Fruit fly (Drosophila melanogaster): ENCODE data around the gene GAPcenA.

GAPcenA gene

DNA sequence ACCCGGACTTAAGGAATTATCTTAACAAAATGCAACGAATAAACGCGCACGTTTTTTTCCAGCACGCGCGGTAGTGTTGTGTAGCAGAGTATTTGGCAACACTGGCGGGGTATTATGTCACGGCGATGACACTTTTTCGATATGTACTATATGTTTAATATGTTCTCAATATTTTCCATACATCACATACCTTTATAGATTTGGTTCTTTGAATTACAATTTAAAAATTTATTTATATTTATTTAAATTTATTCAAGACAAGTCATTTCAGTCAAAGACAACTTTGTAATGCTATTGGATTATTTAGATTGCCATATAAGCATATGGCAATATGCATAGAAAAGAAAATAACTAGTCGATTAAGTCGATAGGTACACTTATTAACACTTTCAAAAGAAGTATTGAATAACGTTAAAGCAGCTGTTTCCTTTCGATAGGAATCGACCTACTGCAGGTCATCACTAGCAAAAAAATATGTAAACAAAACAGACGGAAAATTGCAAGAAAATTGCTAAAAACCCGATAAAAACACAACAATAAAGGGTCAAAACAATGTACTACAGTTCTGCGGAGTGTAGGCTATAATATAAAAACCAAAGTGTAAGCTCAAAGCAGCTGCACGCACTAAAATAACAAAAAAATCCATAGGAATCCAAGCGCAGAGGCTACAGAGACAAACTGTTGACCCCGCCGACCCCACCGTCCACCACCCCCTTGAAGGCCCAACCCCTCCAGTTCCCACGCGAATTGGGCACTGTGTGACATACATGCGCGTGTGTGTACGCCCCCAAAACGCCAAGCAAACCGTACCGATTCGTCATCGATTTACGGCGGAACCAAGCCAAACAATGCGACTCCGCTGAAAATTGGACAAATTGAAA is at the start of gene GAPcenA, which contains the start of gene CG7182:
TSS of gene GAPcenA (plus strand) at position 462 of the 881 bp plus-strand sequence.
TSS of gene CG7182 (minus strand) at position 283 of the 881 bp plus-strand sequence.
- TF ChIP-seq h (optimal IDR thresholded peaks at IDR 0.05) (no peak), Myc (optimal IDR thresholded peaks at IDR 0.05) (no peak), Sin3A (optimal IDR thresholded peaks at IDR 0.05) (no peak), ttk (optimal IDR thresholded peaks at IDR 0.05) (no peak), insv (optimal IDR thresholded peaks at IDR 0.05) (no peak), psq (optimal IDR thresholded peaks at IDR 0.05) (no peak)

DNA sequence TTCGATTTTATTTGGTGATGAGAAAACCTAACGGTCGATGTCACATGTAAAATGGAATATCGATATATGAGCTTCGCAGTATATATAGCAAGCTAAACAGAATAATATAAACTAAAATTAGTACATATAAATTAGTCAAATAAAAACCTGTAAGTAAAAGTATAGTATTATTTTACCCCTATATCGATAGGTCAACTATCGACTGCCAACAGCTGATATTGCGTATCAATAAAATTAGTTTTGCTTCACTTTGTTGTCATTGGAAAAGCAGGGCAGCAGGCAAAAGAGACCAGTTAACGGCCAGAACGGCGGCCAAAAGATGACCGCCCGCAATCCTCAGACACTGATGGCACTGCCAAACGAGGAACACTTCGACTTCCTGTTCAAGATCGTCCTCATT is 49.4 kb upstream of the GAPcenA start, which contains the start of gene Rab19:
TSS of gene Rab19 (plus strand) at position 78 of the 400 bp plus-strand sequence.
- TF ChIP-seq h (optimal IDR thresholded peaks at IDR 0.05) (no peak), Myc (optimal IDR thresholded peaks at IDR 0.05) (no peak), insv (optimal IDR thresholded peaks at IDR 0.05) (no peak), psq (optimal IDR thresholded peaks at IDR 0.05) (no peak), ttk (optimal IDR thresholded peaks at IDR 0.05) (no peak), Sin3A (optimal IDR thresholded peaks at IDR 0.05) (no peak)

DNA sequence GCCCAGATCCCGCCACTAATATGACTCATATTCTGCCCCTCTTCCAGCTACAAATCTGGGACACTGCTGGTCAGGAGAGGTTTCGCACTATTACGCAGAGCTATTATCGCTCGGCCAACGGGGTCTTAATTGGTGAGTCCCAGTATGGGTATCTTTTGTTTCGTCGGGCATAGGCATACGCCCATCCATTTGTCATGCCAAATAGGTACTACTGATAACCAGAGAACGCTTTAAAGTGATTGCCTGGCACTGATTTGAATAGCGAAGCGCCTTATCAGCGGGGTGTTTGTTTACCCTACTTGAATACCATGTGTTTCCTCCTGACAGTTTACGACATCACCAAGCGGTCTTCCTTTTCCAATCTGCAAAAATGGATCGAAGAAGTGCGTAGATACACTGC is 48.9 kb upstream of the GAPcenA start:
- no peak for TF ChIP-seq Myc (optimal IDR thresholded peaks at IDR 0.05)
- no peak for TF ChIP-seq h (optimal IDR thresholded peaks at IDR 0.05)
- TF ChIP-seq Sin3A (optimal IDR thresholded peaks at IDR 0.05), result no peak
- no peak for TF ChIP-seq insv (optimal IDR thresholded peaks at IDR 0.05)
- no peak for TF ChIP-seq psq (optimal IDR thresholded peaks at IDR 0.05)
- no peak for TF ChIP-seq ttk (optimal IDR thresholded peaks at IDR 0.05)

DNA sequence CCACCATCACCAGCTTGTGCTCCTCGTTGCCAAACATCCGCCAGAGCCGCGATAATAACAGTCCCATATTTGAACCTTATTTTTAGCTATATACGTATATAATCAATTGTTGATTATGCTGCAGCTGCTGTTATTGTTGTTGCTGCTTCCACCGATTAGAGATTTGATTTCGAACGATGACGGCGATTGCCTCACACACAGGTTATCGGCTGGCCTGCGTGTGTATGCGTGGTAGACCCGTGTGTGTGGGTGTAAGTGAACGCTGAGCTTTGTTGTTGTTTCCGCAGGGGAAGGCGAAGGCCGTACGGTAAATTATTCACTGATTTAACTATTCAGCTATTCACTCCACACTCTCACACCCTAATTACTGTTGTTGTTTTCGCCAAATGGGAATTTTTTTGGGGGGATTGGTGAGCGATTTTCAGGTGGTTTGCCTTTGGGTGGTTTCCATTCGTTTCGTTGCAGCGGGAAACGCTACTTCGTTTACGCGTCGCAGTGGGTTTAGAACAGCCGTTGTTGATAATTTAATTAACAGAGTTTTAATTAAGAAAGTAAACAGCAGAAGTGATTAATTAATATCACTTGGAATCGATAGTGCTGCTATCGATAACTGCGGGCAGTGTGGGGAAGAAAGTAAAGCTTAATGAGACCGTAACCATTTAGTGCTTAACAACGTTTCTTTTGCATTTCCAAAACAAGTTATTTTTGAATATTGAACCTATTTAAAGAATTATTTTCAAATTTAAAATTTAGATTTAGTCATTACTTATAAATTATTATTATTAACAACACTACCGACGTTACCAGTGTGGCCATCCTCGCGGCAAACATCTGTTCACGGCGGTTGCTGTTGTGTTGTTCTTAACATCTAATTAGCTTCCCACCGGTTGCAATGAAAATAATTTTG is 46.9 kb upstream of the GAPcenA start, which contains the start of the genes Arl5 and CG13671:
TSS of gene Arl5 (minus strand) at position 616 of the 907 bp plus-strand sequence.
TSS of gene CG13671 (plus strand) at position 841 of the 907 bp plus-strand sequence.
- TF ChIP-seq Sin3A (optimal IDR thresholded peaks at IDR 0.05), result no peak
- no peak for TF ChIP-seq h (optimal IDR thresholded peaks at IDR 0.05)
- no peak for TF ChIP-seq psq (optimal IDR thresholded peaks at IDR 0.05)
- no peak for TF ChIP-seq insv (optimal IDR thresholded peaks at IDR 0.05)
- no peak for TF ChIP-seq ttk (optimal IDR thresholded peaks at IDR 0.05)
- no peak for TF ChIP-seq Myc (optimal IDR thresholded peaks at IDR 0.05)

DNA sequence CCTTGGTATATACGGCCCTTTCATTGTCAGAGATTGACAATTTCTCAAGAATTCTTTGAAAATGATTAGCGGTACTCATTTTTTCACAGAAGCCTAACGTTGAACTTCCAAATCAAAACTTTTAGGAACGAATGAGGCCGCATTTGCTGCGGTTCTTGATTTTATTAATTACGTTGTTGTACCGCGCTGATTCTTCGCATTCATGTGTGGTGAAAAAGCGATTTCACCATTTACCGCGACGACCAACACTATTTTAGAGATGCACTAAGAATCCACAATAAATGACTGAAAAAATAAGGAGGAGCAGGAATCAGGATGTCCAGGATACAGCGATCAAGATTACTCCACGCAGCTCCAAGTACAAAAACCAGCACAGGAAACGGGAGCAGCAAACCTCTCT is 42.4 kb upstream of the GAPcenA start, which contains the start of the genes CG7194 and Sbp2:
TSS of gene CG7194 (minus strand) at position 148 of the 400 bp plus-strand sequence.
TSS of gene Sbp2 (plus strand) at position 246 of the 400 bp plus-strand sequence.
- TF ChIP-seq Myc (optimal IDR thresholded peaks at IDR 0.05), result no peak
- TF ChIP-seq ttk (optimal IDR thresholded peaks at IDR 0.05), result no peak
- TF ChIP-seq Sin3A (optimal IDR thresholded peaks at IDR 0.05), result no peak
- no peak for TF ChIP-seq psq (optimal IDR thresholded peaks at IDR 0.05)
- TF ChIP-seq h (optimal IDR thresholded peaks at IDR 0.05), result no peak
- TF ChIP-seq insv (optimal IDR thresholded peaks at IDR 0.05), result no peak

DNA sequence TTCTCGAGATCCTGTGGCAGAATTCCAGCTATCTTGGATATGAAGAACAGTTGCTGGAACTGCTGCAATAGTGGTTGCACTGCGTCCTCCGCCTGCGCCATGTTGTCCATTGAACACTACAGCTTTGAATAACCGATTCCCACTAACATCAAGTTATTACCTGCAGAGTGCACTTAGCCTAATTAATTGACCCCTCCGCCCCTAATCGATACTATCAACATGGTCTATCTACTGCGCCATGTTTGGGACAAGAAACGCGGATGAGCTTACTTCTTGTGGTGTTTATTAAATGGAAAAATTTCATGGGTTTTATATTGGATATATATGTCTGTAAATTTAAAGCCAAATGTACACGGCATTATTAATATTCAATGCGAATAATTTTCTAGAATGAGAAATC is 39.5 kb upstream of the GAPcenA start, which contains the start of gene Gr66a:
TSS of gene Gr66a (minus strand) at position 101 of the 400 bp plus-strand sequence.
- TF ChIP-seq psq (optimal IDR thresholded peaks at IDR 0.05), result no peak
- TF ChIP-seq h (optimal IDR thresholded peaks at IDR 0.05), result no peak
- no peak for TF ChIP-seq ttk (optimal IDR thresholded peaks at IDR 0.05)
- no peak for TF ChIP-seq insv (optimal IDR thresholded peaks at IDR 0.05)
- TF ChIP-seq Myc (optimal IDR thresholded peaks at IDR 0.05), result no peak
- TF ChIP-seq Sin3A (optimal IDR thresholded peaks at IDR 0.05), result no peak

DNA sequence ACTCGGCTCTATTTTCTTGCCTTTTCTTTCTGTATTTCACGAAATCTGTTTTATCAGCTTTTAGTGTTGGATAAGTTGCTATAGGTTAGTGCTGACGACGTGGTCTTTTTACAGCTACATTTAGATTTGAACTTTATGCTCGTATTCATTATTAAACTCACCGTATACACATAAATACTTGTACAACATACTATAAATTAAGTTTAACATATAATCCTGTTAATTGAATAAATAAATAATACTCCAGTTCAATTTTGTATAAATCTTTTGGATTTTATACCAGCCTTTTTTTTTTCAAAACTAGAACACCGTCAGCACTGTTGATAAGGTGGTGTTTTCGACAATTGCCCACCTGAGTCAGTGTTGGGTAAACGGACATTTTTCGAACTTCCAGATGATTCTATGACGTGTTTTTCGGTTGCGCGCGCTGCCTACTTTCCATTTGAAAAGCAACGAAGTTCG is 37.4 kb upstream of the GAPcenA start, which contains the start of gene BI-1:
TSS of gene BI-1 (minus strand) at position 51 of the 462 bp plus-strand sequence.
- TF ChIP-seq ttk (optimal IDR thresholded peaks at IDR 0.05) (no peak), Sin3A (optimal IDR thresholded peaks at IDR 0.05) (no peak), h (optimal IDR thresholded peaks at IDR 0.05) (no peak), Myc (optimal IDR thresholded peaks at IDR 0.05) (no peak), insv (optimal IDR thresholded peaks at IDR 0.05) (no peak), psq (optimal IDR thresholded peaks at IDR 0.05) (no peak)

DNA sequence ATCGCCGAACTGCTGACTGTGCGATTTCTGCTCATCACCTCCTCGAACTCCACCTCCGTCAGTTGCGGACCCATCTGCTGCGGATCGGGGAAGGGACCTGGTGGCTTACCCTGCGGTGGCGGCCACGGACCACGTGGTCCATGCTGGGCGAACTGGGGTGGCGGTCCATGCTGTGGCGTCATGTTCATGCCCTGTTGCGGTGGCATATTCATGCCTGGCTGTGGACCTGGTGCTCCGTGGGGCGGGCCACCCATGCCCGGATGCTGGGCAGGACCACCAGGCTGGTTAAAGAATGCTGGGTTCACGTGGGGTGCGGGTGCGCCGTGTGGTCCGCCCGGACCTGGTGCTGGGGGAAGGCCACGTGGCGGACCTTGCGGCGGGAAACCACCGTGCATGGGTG is 34.1 kb upstream of the GAPcenA start:
- no peak for TF ChIP-seq psq (optimal IDR thresholded peaks at IDR 0.05)
- no peak for TF ChIP-seq Myc (optimal IDR thresholded peaks at IDR 0.05)
- no peak for TF ChIP-seq ttk (optimal IDR thresholded peaks at IDR 0.05)
- no peak for TF ChIP-seq insv (optimal IDR thresholded peaks at IDR 0.05)
- no peak for TF ChIP-seq h (optimal IDR thresholded peaks at IDR 0.05)
- TF ChIP-seq Sin3A (optimal IDR thresholded peaks at IDR 0.05), result no peak

DNA sequence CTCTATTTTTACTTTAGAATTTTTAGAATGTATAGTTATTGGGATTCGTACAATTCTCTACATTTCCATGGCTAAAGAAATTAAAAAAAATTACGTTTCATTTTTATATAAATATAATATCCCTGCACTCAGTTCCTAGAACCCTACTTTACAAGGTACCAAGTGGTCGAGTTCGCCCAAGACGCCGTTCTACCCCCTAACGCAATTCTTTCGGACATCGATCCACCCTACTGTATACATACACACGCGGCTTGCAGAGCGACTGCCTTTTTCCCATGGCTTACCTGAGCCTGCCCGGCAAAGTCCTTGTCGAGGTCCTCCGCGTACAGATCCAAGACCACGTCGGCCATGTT is 31.6 kb upstream of the GAPcenA start:
- TF ChIP-seq Myc (optimal IDR thresholded peaks at IDR 0.05) (no peak), insv (optimal IDR thresholded peaks at IDR 0.05) (no peak), Sin3A (optimal IDR thresholded peaks at IDR 0.05) (no peak)

DNA sequence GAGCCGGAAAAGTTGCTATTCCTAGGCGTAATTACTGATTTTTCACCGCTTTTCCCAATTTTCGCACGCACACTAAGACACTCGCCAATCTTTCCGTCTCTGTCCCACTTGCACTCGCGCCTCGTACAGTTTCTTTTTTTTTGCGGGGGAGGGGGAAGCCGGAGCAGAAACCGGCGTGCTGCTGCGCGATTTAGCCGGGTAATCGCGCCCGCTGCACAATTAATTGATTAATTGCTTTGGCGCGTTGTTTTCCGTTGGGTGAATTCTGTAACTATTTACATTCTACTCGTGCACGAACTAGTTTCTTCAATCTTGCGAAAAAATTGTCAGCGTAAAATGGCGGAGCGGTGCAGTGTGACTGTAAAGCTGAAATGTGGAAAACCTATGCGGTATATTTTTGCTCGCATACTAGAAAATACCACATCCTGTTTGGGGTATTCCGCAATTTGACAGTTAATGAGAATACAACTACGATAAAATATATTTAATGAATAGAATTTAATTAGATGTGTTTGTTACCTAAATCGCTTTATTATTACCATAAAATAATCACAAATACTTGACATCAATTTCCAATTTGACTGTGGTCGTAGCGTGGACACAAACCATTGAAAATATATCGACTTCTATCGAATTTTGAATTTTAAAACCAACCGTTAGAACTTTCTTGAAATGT is 31.1 kb upstream of the GAPcenA start, which contains the start of gene Cpsf6:
TSS of gene Cpsf6 (minus strand) at position 362 of the 676 bp plus-strand sequence.
- TF ChIP-seq insv (optimal IDR thresholded peaks at IDR 0.05) (no peak), Myc (optimal IDR thresholded peaks at IDR 0.05) (no peak), Sin3A (optimal IDR thresholded peaks at IDR 0.05) (no peak), ttk (optimal IDR thresholded peaks at IDR 0.05) (no peak), psq (optimal IDR thresholded peaks at IDR 0.05) (no peak), h (optimal IDR thresholded peaks at IDR 0.05) (no peak)
